Worm (Caenorhabditis elegans): Measurements from ENCODE around the gene T10H9.8.

Gene T10H9.8

ce11 chrV:6614968-6615367 lies 37.2 kb upstream of the T10H9.8 start:
- 0 out of 2 replicates have a peak, but pooled peaks have one; percentile 53 for TF ChIP-seq cebp-2 (GFP tag; IDR thresholded peaks at IDR 0.05)
- no peak for TF ChIP-seq ceh-91 (GFP tag; IDR thresholded peaks at IDR 0.05)

- TF ChIP-seq F57C9.4 (tag; optimal IDR thresholded peaks at IDR 0.05): no peak
- no peak for TF ChIP-seq ccch-3 (GFP tag; optimal IDR thresholded peaks at IDR 0.05)
- TF ChIP-seq nhr-80 (tag; optimal IDR thresholded peaks at IDR 0.05): peak; percentile 23
- TF ChIP-seq F23B12.7 (tag; optimal IDR thresholded peaks at IDR 0.05; ENCODE audit: insufficient read depth): no peak
These were observed 35.9 kb upstream of the T10H9.8 start for ce11 chrV:6616294-6616693.

ce11 chrV:6620809-6621208 lies 31.3 kb upstream of the T10H9.8 start:
- TF ChIP-seq cebp-2 (GFP tag; IDR thresholded peaks at IDR 0.05) (no peak), zfh-2 (GFP tag; conservative IDR thresholded peaks at IDR 0.05) (no peak), Y53G8AR.9 (GFP tag; conservative IDR thresholded peaks at IDR 0.05) (no peak), pha-4 (tag; optimal IDR thresholded peaks at IDR 0.05) (no peak)

DNA sequence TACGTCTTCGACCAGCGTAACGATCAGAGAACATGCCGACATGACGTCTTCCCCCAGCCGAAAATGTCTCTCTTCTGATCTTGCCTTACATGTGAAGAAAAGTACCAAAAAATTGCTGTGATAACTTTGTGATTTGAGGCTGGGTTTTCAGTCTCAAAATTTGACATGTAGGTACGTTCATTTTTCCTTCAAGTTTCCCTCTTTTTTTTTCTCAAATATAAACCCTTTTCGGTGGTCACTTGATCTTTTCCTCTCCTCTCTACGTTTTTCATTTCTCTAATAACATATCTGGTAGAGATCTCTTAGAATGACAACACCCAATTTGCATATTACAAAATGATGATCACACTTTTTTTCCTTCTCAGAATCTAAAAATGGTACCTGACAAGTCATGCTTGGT lies 30.3 kb upstream of the T10H9.8 start, which contains the start of gene nhr-37:
Gene nhr-37 (plus strand): TSS at position 301 of the 400 bp plus-strand sequence.
- no peak for TF ChIP-seq tlf-1 (GFP tag; optimal IDR thresholded peaks at IDR 0.05)
- no peak for TF ChIP-seq chd-7 (tag; optimal IDR thresholded peaks at IDR 0.05)
- TF ChIP-seq Y95B8A.8 (GFP tag; IDR thresholded peaks at IDR 0.05): no peak
- no peak for TF ChIP-seq mxl-1 (tag; optimal IDR thresholded peaks at IDR 0.05)
- TF ChIP-seq repo-1 (tag; optimal IDR thresholded peaks at IDR 0.05): no peak
- no peak for TF ChIP-seq hmg-1.2 (GFP tag; IDR thresholded peaks at IDR 0.05)
- no peak for TF ChIP-seq aptf-3 (GFP tag; IDR thresholded peaks at IDR 0.05)
- no peak for TF ChIP-seq nfya-2 (GFP tag; IDR thresholded peaks at IDR 0.05)
- no peak for TF ChIP-seq attf-5 (GFP tag; optimal IDR thresholded peaks at IDR 0.05)
- TF ChIP-seq sea-2 (GFP tag; IDR thresholded peaks at IDR 0.05): no peak
- no peak for TF ChIP-seq snpc-3.4 (tag; optimal IDR thresholded peaks at IDR 0.05)
- TF ChIP-seq ekl-4 (GFP tag; IDR thresholded peaks at IDR 0.05): no peak
- no peak for TF ChIP-seq fkh-3 (tag; optimal IDR thresholded peaks at IDR 0.05)
- TF ChIP-seq lin-26 (GFP tag; IDR thresholded peaks at IDR 0.05): no peak
- no peak for TF ChIP-seq pha-4 (tag; optimal IDR thresholded peaks at IDR 0.05)
- TF ChIP-seq F49E8.2 (tag; optimal IDR thresholded peaks at IDR 0.05; ENCODE audit: insufficient read depth): no peak
- no peak for TF ChIP-seq atf-7 (tag; optimal IDR thresholded peaks at IDR 0.05)

ce11 chrV:6626244-6626643 lies 25.9 kb upstream of the T10H9.8 start, which contains the start of gene ppt-1:
Gene ppt-1 (minus strand): TSS chrV:6626344.
- TF ChIP-seq aptf-2 (GFP tag; conservative IDR thresholded peaks at IDR 0.05): no peak
- TF ChIP-seq dpff-1 (tag; optimal IDR thresholded peaks at IDR 0.05): no peak
- TF ChIP-seq rec-8 (tag; optimal IDR thresholded peaks at IDR 0.05): no peak
- TF ChIP-seq nhr-27 (tag; optimal IDR thresholded peaks at IDR 0.05): no peak
- TF ChIP-seq lsl-1 (GFP tag; optimal IDR thresholded peaks at IDR 0.05): no peak
- TF ChIP-seq ceh-91 (GFP tag; IDR thresholded peaks at IDR 0.05): no peak
- TF ChIP-seq sdz-38 (tag; optimal IDR thresholded peaks at IDR 0.05): no peak
- no peak for TF ChIP-seq zim-3 (tag; optimal IDR thresholded peaks at IDR 0.05)
- no peak for TF ChIP-seq ekl-4 (GFP tag; IDR thresholded peaks at IDR 0.05)
- no peak for TF ChIP-seq attf-6 (GFP tag; IDR thresholded peaks at IDR 0.05)
- TF ChIP-seq fkh-3 (tag; optimal IDR thresholded peaks at IDR 0.05): no peak
- no peak for TF ChIP-seq bed-1 (GFP tag; IDR thresholded peaks at IDR 0.05)
- no peak for TF ChIP-seq snpc-3.4 (tag; optimal IDR thresholded peaks at IDR 0.05)
- no peak for TF ChIP-seq Y79H2A.3 (GFP tag; conservative IDR thresholded peaks at IDR 0.05)

Measured in whole organism, young adult.